Worm (Caenorhabditis elegans) whole organism, L3 larva: ENCODE measurements around the gene C39B10.7.

Experiments
- ZK546.5 ChIP-seq: sonication (generic microtip); optimal IDR thresholded peaks from 2 replicates; lab custom pipeline; 2017; ENCODE audit warnings: missing biosample characterization, missing genetic modification characterization
- jun-1 ChIP-seq: fragments of 150-350 bp; optimal IDR thresholded peaks from 2 replicates; lab custom pipeline; 2014; ENCODE audit warnings: missing biosample characterization, missing genetic modification reagents, missing genetic modification characterization
- lin-15B ChIP-seq: fragments of 150-350 bp; optimal IDR thresholded peaks from 2 replicates; lab custom pipeline; 2014; ENCODE audit warnings: missing biosample characterization, missing genetic modification characterization
- nhr-23 ChIP-seq: fragments of 150-350 bp; optimal IDR thresholded peaks from 2 replicates; lab custom pipeline; 2014; ENCODE audit warnings: missing biosample characterization, missing genetic modification reagents, missing genetic modification characterization
- nhr-28 ChIP-seq: fragments of 150-350 bp; optimal IDR thresholded peaks from 2 replicates; lab custom pipeline; 2014; ENCODE audit warnings: missing biosample characterization, missing genetic modification characterization
- nhr-77 ChIP-seq: fragments of 150-350 bp; optimal IDR thresholded peaks from 2 replicates; lab custom pipeline; 2014; ENCODE audit warnings: missing biosample characterization, missing genetic modification characterization
- pha-4 ChIP-seq: fragments of 150-350 bp; optimal IDR thresholded peaks from 2 replicates; lab custom pipeline; 2014; ENCODE audit warnings: missing biosample characterization, missing genetic modification reagents, missing genetic modification characterization
- tbx-2 ChIP-seq: sonication (generic microtip); optimal IDR thresholded peaks from 2 replicates; lab custom pipeline; 2016; ENCODE audit warnings: mild to moderate bottlenecking, missing genetic modification characterization, missing compliant biosample characterization
- unc-62 ChIP-seq: fragments of 150-350 bp; sonication (generic microtip); optimal IDR thresholded peaks from 4 replicates; lab custom pipeline; 2014; ENCODE audit warnings: missing biosample characterization, missing genetic modification reagents, missing genetic modification characterization

DNA sequence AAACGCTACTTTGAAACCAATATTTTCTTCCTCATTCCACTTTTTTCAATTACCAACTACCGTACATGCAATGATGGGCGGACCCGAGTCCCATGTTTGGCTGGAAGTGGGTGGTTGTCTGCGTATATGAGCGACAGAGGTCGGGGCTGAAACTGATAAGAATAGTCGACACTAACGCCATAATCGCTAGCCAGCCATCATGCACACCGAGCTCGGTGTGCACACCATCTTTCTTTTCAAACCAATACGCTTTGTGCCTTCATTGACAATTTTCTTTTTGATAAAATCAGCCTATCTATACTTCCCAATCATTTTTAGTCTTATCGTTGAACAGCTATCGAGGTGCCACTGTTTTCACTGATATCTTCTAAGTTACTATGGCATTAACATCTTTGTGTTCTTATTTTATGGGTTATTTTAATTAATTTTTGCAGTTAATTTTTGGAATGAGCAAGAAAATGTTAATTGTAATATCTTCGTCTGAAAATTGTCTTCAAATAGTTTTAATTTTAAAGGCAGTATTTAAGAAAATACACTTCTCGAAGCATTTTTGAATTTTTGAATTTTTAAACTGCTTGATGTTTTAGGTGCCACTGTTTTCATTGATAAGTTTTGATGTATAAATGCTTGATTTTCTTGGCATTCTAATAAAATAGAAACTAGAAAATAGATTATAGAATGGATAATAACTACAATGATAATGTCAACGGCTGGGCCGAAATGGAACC lies 4.1 kb downstream of the C39B10.7 start, which contains the start of gene elt-2:
- TF ChIP-seq lin-15B (tag; lab: Kevin White, UChicago) = no peak
- TF ChIP-seq tbx-2 (tag; lab: Kevin White, UChicago) = no peak
- TF ChIP-seq nhr-77 (tag; lab: Kevin White, UChicago) = no peak
- no peak for TF ChIP-seq nhr-23 (tag; lab: Kevin White, UChicago)
- TF ChIP-seq ZK546.5 = no peak
- no peak for TF ChIP-seq unc-62
- no peak for TF ChIP-seq nhr-28 (tag; lab: Kevin White, UChicago)
- TF ChIP-seq jun-1 (tag; lab: Kevin White, UChicago) = peak; percentile 95
- peak; percentile 2 for TF ChIP-seq pha-4 (tag; lab: Kevin White, UChicago)
